Fruit fly (Drosophila melanogaster): ENCODE measurements around the gene jp.

Gene jp

DNA sequence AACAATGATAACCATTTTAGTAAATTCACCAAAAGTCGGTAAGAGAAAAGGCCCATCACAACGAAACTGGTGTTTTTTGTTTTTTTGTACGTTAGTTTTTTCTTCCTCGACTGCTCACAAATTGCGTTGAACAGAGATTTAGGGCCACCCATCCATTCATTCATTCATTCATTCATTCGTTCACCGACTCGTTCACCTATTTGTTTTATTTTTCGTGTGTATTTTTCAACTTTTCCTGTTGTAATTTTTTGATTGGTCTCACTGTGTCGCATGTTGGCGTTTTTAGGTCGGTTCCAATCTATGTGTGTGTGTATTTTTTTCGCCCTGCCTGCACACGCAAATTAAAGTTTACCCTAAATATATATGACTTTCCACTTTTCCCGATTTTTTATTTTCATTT lies 41.6 kb downstream of the jp start:
- TF ChIP-seq CG14711 (tag; optimal IDR thresholded peaks at IDR 0.05), result no peak
- no peak for TF ChIP-seq Crg-1 (GFP tag; optimal IDR thresholded peaks at IDR 0.05)
- TF ChIP-seq ovo (GFP tag; optimal IDR thresholded peaks at IDR 0.05), result no peak
- no peak for TF ChIP-seq CG5204 (GFP tag; optimal IDR thresholded peaks at IDR 0.05)
- no peak for TF ChIP-seq CG11617 (GFP tag; optimal IDR thresholded peaks at IDR 0.05)
- no peak for TF ChIP-seq Mnt (GFP tag; optimal IDR thresholded peaks at IDR 0.05)
- TF ChIP-seq toe (GFP tag; optimal IDR thresholded peaks at IDR 0.05), result no peak
- no peak for TF ChIP-seq pad (GFP tag; optimal IDR thresholded peaks at IDR 0.05)
- no peak for TF ChIP-seq tj (GFP tag; optimal IDR thresholded peaks at IDR 0.05)
- no peak for TF ChIP-seq bab1 (GFP tag; optimal IDR thresholded peaks at IDR 0.05)
- TF ChIP-seq cic (GFP tag; optimal IDR thresholded peaks at IDR 0.05), result no peak
- TF ChIP-seq CG12768 (GFP tag; optimal IDR thresholded peaks at IDR 0.05), result no peak
- TF ChIP-seq kay (GFP tag; ENCODE audit: borderline replicate concordance), result no peak
- TF ChIP-seq cnc (optimal IDR thresholded peaks at IDR 0.05), result no peak
- no peak for TF ChIP-seq CG1620 (GFP tag; optimal IDR thresholded peaks at IDR 0.05)
- TF ChIP-seq CG33017 (tag; optimal IDR thresholded peaks at IDR 0.05), result no peak
- TF ChIP-seq CG7045 (GFP tag; optimal IDR thresholded peaks at IDR 0.05), result no peak
- TF ChIP-seq Clk (GFP tag; optimal IDR thresholded peaks at IDR 0.05), result no peak
- no peak for TF ChIP-seq CG7101 (tag; optimal IDR thresholded peaks at IDR 0.05)

dm6 chr2L:9522766-9523174 lies 43.8 kb downstream of the jp start:
- TF ChIP-seq tj (GFP tag; optimal IDR thresholded peaks at IDR 0.05), result no peak
- TF ChIP-seq Mnt (GFP tag; optimal IDR thresholded peaks at IDR 0.05), result no peak
- peak; percentile 44 for TF ChIP-seq bab1 (GFP tag; optimal IDR thresholded peaks at IDR 0.05)
- TF ChIP-seq ovo (GFP tag; optimal IDR thresholded peaks at IDR 0.05), result peak; percentile 87
- no peak for TF ChIP-seq Crg-1 (GFP tag; optimal IDR thresholded peaks at IDR 0.05)

DNA sequence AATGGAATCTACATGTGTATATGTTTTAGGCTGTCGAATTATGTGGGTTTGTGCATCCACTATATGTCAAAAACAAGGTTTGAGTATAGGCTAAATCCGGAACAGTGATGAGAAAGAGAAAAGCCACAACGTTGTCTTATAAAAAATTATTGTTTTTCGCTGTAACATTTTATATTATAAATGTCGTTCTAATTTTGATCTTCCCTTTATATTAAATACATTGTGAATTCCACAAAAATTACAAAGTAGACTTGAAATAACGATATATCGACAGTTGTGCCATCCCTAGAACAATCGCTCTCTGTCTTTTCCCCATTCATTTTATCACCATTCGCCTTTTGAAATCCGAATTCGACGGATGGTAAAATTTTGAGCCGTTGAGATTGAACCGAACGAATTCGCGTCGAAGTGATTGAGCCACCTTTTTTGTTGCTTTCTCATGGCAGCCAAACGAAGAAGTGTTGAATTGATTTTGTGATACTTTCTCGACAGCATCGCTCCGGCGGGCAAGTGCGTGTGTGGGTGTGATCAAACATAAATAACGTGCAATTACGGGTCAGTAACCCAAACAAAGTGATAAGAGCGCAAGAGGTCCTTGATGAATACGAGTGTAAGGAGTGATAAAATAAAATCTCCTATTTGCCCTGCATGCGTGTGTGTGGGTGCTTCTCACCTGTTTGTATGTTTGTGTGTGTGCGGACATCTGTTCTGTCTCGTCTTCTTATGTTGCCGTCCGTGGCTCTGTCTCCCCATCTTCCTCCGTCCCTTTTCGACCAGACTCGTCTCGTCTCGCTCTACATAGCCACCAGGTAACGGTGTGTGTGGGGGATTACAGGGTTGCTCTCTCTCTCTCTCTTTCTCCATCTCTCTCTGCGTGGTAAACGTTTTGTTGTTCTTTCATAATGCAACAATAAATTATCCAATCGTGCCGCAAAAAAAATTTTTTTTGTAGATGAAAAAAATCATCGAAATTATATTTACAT lies 45.4 kb downstream of the jp start, which contains the start of gene Oatp30B:
TSS of gene Oatp30B (plus strand) at position 325 of the 983 bp plus-strand sequence.
- TF ChIP-seq CG14711 (tag; optimal IDR thresholded peaks at IDR 0.05) (peak; percentile 93), CG1620 (GFP tag; optimal IDR thresholded peaks at IDR 0.05) (peak; percentile 98), pad (GFP tag; optimal IDR thresholded peaks at IDR 0.05) (peak; percentile 89), Clk (GFP tag; optimal IDR thresholded peaks at IDR 0.05) (peak; percentile 88), CG11617 (GFP tag; optimal IDR thresholded peaks at IDR 0.05) (peak; percentile 94), kay (GFP tag; ENCODE audit: borderline replicate concordance) (peak; percentile 76), Crg-1 (GFP tag; optimal IDR thresholded peaks at IDR 0.05) (peak; percentile 92), ovo (GFP tag; optimal IDR thresholded peaks at IDR 0.05) (peak; percentile 92), tj (GFP tag; optimal IDR thresholded peaks at IDR 0.05) (peak; percentile 81), CG5204 (GFP tag; optimal IDR thresholded peaks at IDR 0.05) (peak; percentile 94), CG33017 (tag; optimal IDR thresholded peaks at IDR 0.05) (peak; percentile 95), CG12768 (GFP tag; optimal IDR thresholded peaks at IDR 0.05) (peak; percentile 91), cnc (optimal IDR thresholded peaks at IDR 0.05) (no peak), bab1 (GFP tag; optimal IDR thresholded peaks at IDR 0.05) (peak; percentile 99), cic (GFP tag; optimal IDR thresholded peaks at IDR 0.05) (peak; percentile 62), toe (GFP tag; optimal IDR thresholded peaks at IDR 0.05) (peak; percentile 97), CG7045 (GFP tag; optimal IDR thresholded peaks at IDR 0.05) (peak; percentile 95), Mnt (GFP tag; optimal IDR thresholded peaks at IDR 0.05) (peak; percentile 90), CG7101 (tag; optimal IDR thresholded peaks at IDR 0.05) (peak; percentile 97), Hr96 (GFP tag; optimal IDR thresholded peaks at IDR 0.05) (peak; percentile 93)

DNA sequence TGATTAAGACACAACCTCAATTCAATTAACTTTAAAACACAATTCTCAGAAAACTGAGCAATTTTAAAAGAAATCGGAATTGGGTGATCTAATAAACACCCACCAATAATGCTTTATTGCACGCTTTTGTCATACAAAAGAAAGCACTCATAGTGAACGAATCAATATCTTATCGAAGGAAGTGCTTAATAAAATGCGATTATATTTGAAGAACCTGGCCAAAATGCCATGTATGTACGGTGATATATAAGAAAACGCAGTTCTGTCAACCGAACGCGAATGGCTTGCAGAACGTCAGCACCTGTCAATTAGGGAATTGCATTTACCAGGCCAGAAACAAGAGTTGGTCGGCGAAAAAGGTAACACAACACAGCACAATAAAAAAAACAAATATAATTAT lies 52.8 kb downstream of the jp start:
- TF ChIP-seq kay (GFP tag; ENCODE audit: borderline replicate concordance) (peak; percentile 9), CG7101 (tag; optimal IDR thresholded peaks at IDR 0.05) (no peak), Mnt (GFP tag; optimal IDR thresholded peaks at IDR 0.05) (peak; percentile 26), CG7045 (GFP tag; optimal IDR thresholded peaks at IDR 0.05) (no peak), cic (GFP tag; optimal IDR thresholded peaks at IDR 0.05) (peak; percentile 48), CG33017 (tag; optimal IDR thresholded peaks at IDR 0.05) (peak; percentile 15)

DNA sequence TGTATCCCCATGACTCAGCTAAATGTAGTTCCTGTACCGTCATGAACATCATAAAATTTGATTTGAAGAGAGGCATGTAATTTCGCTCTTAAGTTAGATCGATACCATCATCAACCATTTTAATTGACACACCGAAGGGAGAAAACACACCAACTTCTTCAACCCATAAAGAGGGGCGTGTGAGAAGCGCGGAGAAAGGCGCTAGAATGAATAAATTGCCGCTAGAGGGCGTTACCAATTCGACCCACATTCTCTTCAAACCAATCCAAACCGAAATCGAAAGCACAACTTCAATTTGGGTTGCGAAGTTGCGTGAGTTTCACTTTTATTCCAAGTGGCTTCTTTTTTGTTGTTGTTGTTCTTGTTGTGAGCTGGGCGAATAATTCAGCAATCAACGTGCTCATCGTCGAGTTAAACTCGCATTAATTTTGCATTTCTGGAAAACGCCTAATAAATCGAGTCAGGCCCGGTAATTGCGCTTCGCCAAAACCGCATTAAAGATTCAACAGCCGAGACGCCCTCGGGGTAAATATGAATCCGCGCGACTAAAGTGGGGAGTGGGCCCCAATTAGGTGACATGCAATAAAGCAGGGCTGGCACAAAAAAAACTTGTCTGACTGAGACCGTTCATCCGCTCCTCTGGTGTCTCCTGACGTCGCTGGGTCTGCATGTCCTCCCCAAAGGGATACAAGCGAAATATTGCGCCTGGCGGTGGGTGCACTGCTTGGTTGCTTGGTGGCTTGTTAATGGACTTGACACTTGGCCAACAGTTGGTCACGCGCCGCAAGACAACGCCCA lies 54.0 kb downstream of the jp start:
- TF ChIP-seq kay (GFP tag; ENCODE audit: borderline replicate concordance) (peak; percentile 49), CG7101 (tag; optimal IDR thresholded peaks at IDR 0.05) (no peak), CG33017 (tag; optimal IDR thresholded peaks at IDR 0.05) (no peak), pad (GFP tag; optimal IDR thresholded peaks at IDR 0.05) (no peak), cnc (optimal IDR thresholded peaks at IDR 0.05) (peak in 1 of 2 experiments; percentile 8)

dm6 chr2L:9510429-9510828 lies 56.1 kb downstream of the jp start:
- no peak for TF ChIP-seq CG12768 (GFP tag; optimal IDR thresholded peaks at IDR 0.05)
- TF ChIP-seq tj (GFP tag; optimal IDR thresholded peaks at IDR 0.05), result no peak
- TF ChIP-seq cic (GFP tag; optimal IDR thresholded peaks at IDR 0.05), result no peak
- no peak for TF ChIP-seq cnc (optimal IDR thresholded peaks at IDR 0.05)
- no peak for TF ChIP-seq CG33017 (tag; optimal IDR thresholded peaks at IDR 0.05)
- no peak for TF ChIP-seq CG14711 (tag; optimal IDR thresholded peaks at IDR 0.05)
